Fruit fly (Drosophila melanogaster) whole organism, prepupa: Measurements from ENCODE around the gene Acp36DE.

ENCODE experiments used
- Blimp-1 ChIP-seq: fragments of 200-800 bp; sonication (Bioruptor generic); optimal IDR thresholded peaks from 3 replicates; lab custom pipeline; 2017; ENCODE audit warnings: missing biosample characterization, missing genetic modification characterization, mild to moderate bottlenecking, moderate library complexity, missing genetic modification reagents
- CG10631 ChIP-seq: fragments of 200-800 bp; sonication (Bioruptor generic); optimal IDR thresholded peaks from 2 replicates; lab custom pipeline; 2016; ENCODE audit warnings: missing biosample characterization, missing genetic modification characterization
- CG10669 ChIP-seq: fragments of 200-800 bp; sonication (Bioruptor generic); optimal IDR thresholded peaks from 3 replicates; lab custom pipeline; 2018; ENCODE audit warnings: missing biosample characterization, mild to moderate bottlenecking, missing genetic modification characterization, moderate library complexity
- CG11294 ChIP-seq: fragments of 200-800 bp; sonication (Bioruptor generic); IDR thresholded peaks from 2 replicates; pipeline ENCODE4 v1.3.6; 2022; ENCODE audit warnings: missing biosample characterization, missing genetic modification characterization
- CG1621 ChIP-seq: fragments of 200-800 bp; sonication (Bioruptor generic); optimal IDR thresholded peaks from 3 replicates; lab custom pipeline; 2018; ENCODE audit warnings: missing biosample characterization, mild to moderate bottlenecking, missing genetic modification characterization
- CG3032 ChIP-seq: fragments of 200-800 bp; optimal IDR thresholded peaks from 2 replicates; lab custom pipeline; 2019; ENCODE audit warnings: missing biosample characterization, mild to moderate bottlenecking, missing genetic modification characterization, moderate library complexity
- CG31627 ChIP-seq: fragments of 200-800 bp; sonication (Bioruptor generic); optimal IDR thresholded peaks from 3 replicates; lab custom pipeline; 2016; ENCODE audit warnings: missing biosample characterization, missing genetic modification characterization
- CG32006 ChIP-seq: fragments of 200-800 bp; sonication (Bioruptor generic); optimal IDR thresholded peaks from 3 replicates; lab custom pipeline; 2017; ENCODE audit warnings: missing biosample characterization, mild to moderate bottlenecking, missing genetic modification characterization
- CG34406 ChIP-seq: fragments of 200-800 bp; sonication (Bioruptor generic); optimal IDR thresholded peaks from 3 replicates; lab custom pipeline; 2016; ENCODE audit warnings: missing biosample characterization, missing genetic modification characterization
- CG3919 ChIP-seq: fragments of 200-800 bp; sonication (Bioruptor generic); optimal IDR thresholded peaks from 3 replicates; lab custom pipeline; 2016; ENCODE audit warnings: missing biosample characterization, missing genetic modification characterization
- CG4318 ChIP-seq: fragments of 200-800 bp; sonication (Bioruptor generic); optimal IDR thresholded peaks from 3 replicates; lab custom pipeline; 2017; ENCODE audit warnings: missing biosample characterization, mild to moderate bottlenecking, missing genetic modification characterization
- CG6276 ChIP-seq: fragments of 200-800 bp; sonication (Bioruptor generic); optimal IDR thresholded peaks from 2 replicates; lab custom pipeline; 2017; ENCODE audit warnings: missing biosample characterization, mild to moderate bottlenecking, missing genetic modification characterization
- CG6792 ChIP-seq: fragments of 200-800 bp; sonication (Bioruptor generic); optimal IDR thresholded peaks from 3 replicates; lab custom pipeline; 2016; ENCODE audit warnings: missing biosample characterization, missing genetic modification characterization
- CG6808 ChIP-seq: fragments of 200-800 bp; sonication (Bioruptor generic); optimal IDR thresholded peaks from 3 replicates; lab custom pipeline; 2017; ENCODE audit warnings: missing biosample characterization, missing genetic modification characterization, mild to moderate bottlenecking, moderate library complexity, missing genetic modification reagents
- CG7368 ChIP-seq: fragments of 200-800 bp; sonication (Bioruptor generic); optimal IDR thresholded peaks from 3 replicates; lab custom pipeline; 2016; ENCODE audit warnings: missing biosample characterization, missing genetic modification characterization
- CG8319 ChIP-seq: fragments of 200-800 bp; sonication (Bioruptor generic); optimal IDR thresholded peaks from 3 replicates; lab custom pipeline; 2016; ENCODE audit warnings: missing biosample characterization, missing genetic modification characterization
- Eip75B ChIP-seq: fragments of 200-800 bp; sonication (Bioruptor generic); optimal IDR thresholded peaks from 3 replicates; lab custom pipeline; 2016; ENCODE audit warnings: missing biosample characterization, missing genetic modification characterization
- Eip93F ChIP-seq: fragments of 200-800 bp; sonication (Bioruptor generic); optimal IDR thresholded peaks from 2 replicates; lab custom pipeline; 2016; ENCODE audit warnings: missing biosample characterization, mild to moderate bottlenecking, missing genetic modification characterization
- Ets21C ChIP-seq: fragments of 200-800 bp; sonication (Bioruptor generic); optimal IDR thresholded peaks from 3 replicates; lab custom pipeline; 2016; ENCODE audit warnings: missing biosample characterization, missing genetic modification characterization
- Ets96B ChIP-seq: fragments of 200-800 bp; optimal IDR thresholded peaks from 2 replicates; lab custom pipeline; 2019; ENCODE audit warnings: missing biosample characterization, mild to moderate bottlenecking, missing genetic modification characterization, moderate library complexity
- Hr38 ChIP-seq: sonication (Bioruptor generic); optimal IDR thresholded peaks from 2 replicates; lab custom pipeline; 2016; ENCODE audit warnings: missing biosample characterization, missing genetic modification characterization
- Hr39 ChIP-seq: fragments of 200-800 bp; sonication (Bioruptor generic); optimal IDR thresholded peaks from 2 replicates; lab custom pipeline; 2016; ENCODE audit warnings: missing biosample characterization, missing genetic modification characterization
- Hr4 ChIP-seq: fragments of 200-800 bp; sonication (Bioruptor generic); optimal IDR thresholded peaks from 3 replicates; lab custom pipeline; 2016; ENCODE audit warnings: missing biosample characterization, missing genetic modification characterization
- Lpt ChIP-seq: fragments of 200-800 bp; sonication (Bioruptor generic); optimal IDR thresholded peaks from 3 replicates; lab custom pipeline; 2016; ENCODE audit warnings: missing biosample characterization, missing genetic modification characterization
- Met ChIP-seq: fragments of 200-800 bp; sonication (Bioruptor generic); optimal IDR thresholded peaks from 3 replicates; lab custom pipeline; 2016; ENCODE audit warnings: missing biosample characterization, missing genetic modification characterization
- OdsH ChIP-seq: fragments of 200-800 bp; sonication (Bioruptor generic); optimal IDR thresholded peaks from 3 replicates; lab custom pipeline; 2016; ENCODE audit warnings: missing biosample characterization, missing genetic modification characterization
- Smox ChIP-seq: fragments of 200-800 bp; sonication (Bioruptor generic); optimal IDR thresholded peaks from 3 replicates; lab custom pipeline; 2016; ENCODE audit warnings: missing biosample characterization, missing genetic modification characterization
- Sox102F ChIP-seq: fragments of 200-800 bp; sonication (Bioruptor generic); optimal IDR thresholded peaks from 2 replicates; lab custom pipeline; 2016; ENCODE audit warnings: missing biosample characterization, mild to moderate bottlenecking, missing genetic modification characterization
- Sox14 ChIP-seq: fragments of 200-800 bp; sonication (Bioruptor generic); optimal IDR thresholded peaks from 3 replicates; lab custom pipeline; 2016; ENCODE audit warnings: missing biosample characterization, missing genetic modification characterization
- Sox15 ChIP-seq: fragments of 200-800 bp; sonication (Bioruptor generic); optimal IDR thresholded peaks from 3 replicates; lab custom pipeline; 2016; ENCODE audit warnings: missing biosample characterization, missing genetic modification characterization
- achi ChIP-seq: fragments of 200-800 bp; sonication (Bioruptor generic); optimal IDR thresholded peaks from 3 replicates; lab custom pipeline; 2016; ENCODE audit warnings: missing biosample characterization, missing genetic modification characterization
- acj6 ChIP-seq: fragments of 200-800 bp; sonication (Bioruptor generic); optimal IDR thresholded peaks from 3 replicates; lab custom pipeline; 2016; ENCODE audit warnings: missing biosample characterization, missing genetic modification characterization
- cyc ChIP-seq: fragments of 200-800 bp; sonication (Bioruptor generic); optimal IDR thresholded peaks from 3 replicates; lab custom pipeline; 2016; ENCODE audit warnings: missing biosample characterization, missing genetic modification characterization
- eg ChIP-seq: fragments of 200-800 bp; sonication (Bioruptor generic); IDR thresholded peaks from 3 replicates; pipeline ENCODE4 v1.3.6; 2022; ENCODE audit warnings: missing biosample characterization, missing genetic modification characterization
- esn ChIP-seq: fragments of 200-800 bp; sonication (Bioruptor generic); optimal IDR thresholded peaks from 2 replicates; lab custom pipeline; 2016; ENCODE audit warnings: missing biosample characterization, mild to moderate bottlenecking, missing genetic modification characterization, moderate library complexity
- fd59A ChIP-seq: fragments of 200-800 bp; sonication (Bioruptor generic); optimal IDR thresholded peaks from 2 replicates; lab custom pipeline; 2017; ENCODE audit warnings: missing biosample characterization, mild to moderate bottlenecking, missing genetic modification characterization, missing genetic modification reagents
- fd85E ChIP-seq: fragments of 200-800 bp; sonication (Bioruptor generic); optimal IDR thresholded peaks from 3 replicates; lab custom pipeline; 2016; ENCODE audit warnings: missing biosample characterization, missing genetic modification characterization
- fkh ChIP-seq: fragments of 200-800 bp; sonication (Bioruptor generic); optimal IDR thresholded peaks from 3 replicates; lab custom pipeline; 2017; ENCODE audit warnings: missing biosample characterization, mild to moderate bottlenecking, missing genetic modification characterization, moderate library complexity
- lz ChIP-seq: fragments of 200-800 bp; sonication (Bioruptor generic); optimal IDR thresholded peaks from 3 replicates; lab custom pipeline; 2016; ENCODE audit warnings: missing biosample characterization, missing genetic modification characterization
- net ChIP-seq: fragments of 200-800 bp; sonication (Bioruptor generic); optimal IDR thresholded peaks from 3 replicates; lab custom pipeline; 2016; ENCODE audit warnings: missing biosample characterization, missing genetic modification characterization
- spab ChIP-seq: fragments of 200-800 bp; sonication (Bioruptor generic); optimal IDR thresholded peaks from 2 replicates; lab custom pipeline; 2017; ENCODE audit warnings: missing biosample characterization, mild to moderate bottlenecking, missing genetic modification characterization, missing genetic modification reagents
- ss ChIP-seq, 2 experiments: fragments of 200-800 bp; sonication (Bioruptor generic); optimal IDR thresholded peaks; 2 replicates in 1 of 2; 3 replicates in 1 of 2; lab custom pipeline; 2017 to 2018; ENCODE audit warnings: mild to moderate bottlenecking in 2 of 2, missing biosample characterization in 2 of 2, missing genetic modification characterization in 2 of 2, moderate library complexity in 1 of 2
- svp ChIP-seq: fragments of 200-800 bp; sonication (Bioruptor generic); peaks from one replicate; lab custom pipeline; 2016; ENCODE audit warnings: missing biosample characterization, missing genetic modification characterization
- topi ChIP-seq: fragments of 200-800 bp; sonication (Bioruptor generic); optimal IDR thresholded peaks from 3 replicates; lab custom pipeline; 2016; ENCODE audit warnings: missing biosample characterization, missing genetic modification characterization
- vri ChIP-seq: fragments of 200-800 bp; sonication (Bioruptor generic); optimal IDR thresholded peaks from 3 replicates; lab custom pipeline; 2016; ENCODE audit warnings: missing biosample characterization, mild to moderate bottlenecking, missing genetic modification characterization

Gene Acp36DE

DNA sequence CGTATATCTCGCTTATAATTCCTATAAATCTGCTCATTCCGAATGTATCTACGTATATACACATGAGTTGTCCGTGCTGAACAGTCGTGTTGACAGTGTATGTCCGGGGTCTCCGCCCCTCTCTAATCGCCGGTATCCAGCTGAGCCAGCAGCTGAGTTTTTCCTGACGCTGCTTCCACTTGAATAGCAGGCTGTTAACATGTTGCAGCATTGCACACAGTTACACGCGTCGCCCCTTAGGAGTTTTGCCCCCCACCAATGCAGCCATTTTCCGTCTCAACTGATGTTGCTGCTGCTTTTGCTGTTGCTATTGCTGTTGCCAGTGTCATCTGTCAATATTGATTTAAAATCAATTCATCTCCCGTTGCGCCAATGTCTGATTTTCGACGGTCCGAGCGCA lies 2.3 kb upstream of the Acp36DE start:
- no peak for TF ChIP-seq svp
- TF ChIP-seq fd85E: no peak
- TF ChIP-seq CG7368: no peak
- TF ChIP-seq CG6808 (GFP tag; lab: Kevin White, UChicago): no peak
- TF ChIP-seq CG3032 (tag; lab: Kevin White, UChicago): no peak
- TF ChIP-seq CG6792: no peak
- TF ChIP-seq esn (GFP tag; lab: Kevin White, UChicago): no peak
- no peak for TF ChIP-seq Sox14 (GFP tag; lab: Kevin White, UChicago)
- no peak for TF ChIP-seq Met (GFP tag; lab: Kevin White, UChicago)
- TF ChIP-seq achi (GFP tag; lab: Kevin White, UChicago): no peak
- TF ChIP-seq Eip93F (GFP tag; lab: Kevin White, UChicago): no peak
- no peak for TF ChIP-seq topi (GFP tag; lab: Kevin White, UChicago)
- TF ChIP-seq CG31627 (GFP tag; lab: Kevin White, UChicago): no peak
- no peak for TF ChIP-seq Lpt
- TF ChIP-seq vri: no peak
- no peak for TF ChIP-seq CG10631
- no peak for TF ChIP-seq Eip75B (GFP tag; lab: Kevin White, UChicago)
- TF ChIP-seq CG34406 (GFP tag; lab: Kevin White, UChicago): no peak
- TF ChIP-seq CG3919 (GFP tag; lab: Kevin White, UChicago): no peak
- TF ChIP-seq net (GFP tag; lab: Kevin White, UChicago): no peak

DNA sequence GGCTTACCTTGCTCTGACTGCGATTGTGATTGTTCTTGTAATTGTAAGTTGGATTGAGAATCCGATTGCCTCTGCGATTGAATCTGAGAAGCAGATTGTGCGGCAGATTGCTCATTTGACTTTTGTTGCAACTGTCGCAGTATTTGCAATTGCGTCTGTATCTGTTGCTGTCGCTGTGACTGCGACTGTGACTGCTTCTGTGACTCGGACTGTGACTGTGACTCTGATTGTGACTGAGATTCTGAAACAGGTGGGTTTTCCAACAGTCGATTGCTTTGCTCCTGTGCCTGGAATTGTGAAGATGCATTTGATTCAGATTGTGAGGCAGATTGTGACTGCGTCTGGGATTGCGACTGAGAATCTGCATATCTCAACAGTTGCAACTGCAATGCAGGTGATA lies 796 bp downstream of the Acp36DE start:
- TF ChIP-seq Sox14 (GFP tag; lab: Kevin White, UChicago) (no peak), CG10669 (GFP tag; lab: Kevin White, UChicago) (no peak), fkh (GFP tag; lab: Kevin White, UChicago) (no peak), Ets96B (tag; lab: Kevin White, UChicago) (no peak), achi (GFP tag; lab: Kevin White, UChicago) (no peak), cyc (GFP tag; lab: Kevin White, UChicago) (no peak), CG8319 (GFP tag; lab: Kevin White, UChicago) (no peak), CG32006 (GFP tag; lab: Kevin White, UChicago) (no peak), topi (GFP tag; lab: Kevin White, UChicago) (no peak), CG6792 (no peak), OdsH (GFP tag; lab: Kevin White, UChicago) (no peak), CG10631 (no peak), Lpt (no peak), Hr39 (no peak), svp (no peak), Smox (no peak), fd59A (GFP tag; lab: Kevin White, UChicago) (no peak), Sox102F (GFP tag; lab: Kevin White, UChicago) (no peak)

dm6 chr2L:18355550-18355949 lies 3.3 kb downstream of the Acp36DE start:
- TF ChIP-seq Lpt (no peak), ss (GFP tag; optimal IDR thresholded peaks at IDR 0.05; lab: Kevin White, UChicago) (peak in 1 of 2 experiments; percentile 67)

DNA sequence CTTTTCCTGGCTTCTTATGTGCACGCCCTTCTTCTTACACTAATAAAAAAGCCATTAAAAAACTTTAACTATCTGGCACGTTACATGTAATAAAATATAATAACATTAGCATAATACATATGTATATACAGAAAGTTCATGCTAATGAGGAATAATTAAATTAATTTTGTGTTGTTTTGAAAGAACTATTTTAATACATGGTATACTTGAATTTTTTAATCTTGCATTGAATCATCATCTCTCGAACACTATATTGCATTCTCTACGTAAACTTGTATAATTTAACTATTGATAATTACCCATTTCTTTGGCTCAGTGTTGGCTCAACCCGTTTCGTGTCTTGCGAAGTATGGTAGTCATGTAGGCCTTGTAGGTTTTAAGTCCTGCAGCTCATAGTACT lies 6.0 kb downstream of the Acp36DE start:
- peak; percentile 70 for TF ChIP-seq esn (GFP tag; lab: Kevin White, UChicago)
- no peak for TF ChIP-seq CG11294 (GFP tag; lab: Robert Waterston, UW)
- peak; percentile 70 for TF ChIP-seq net (GFP tag; lab: Kevin White, UChicago)
- TF ChIP-seq CG1621 (tag; lab: Kevin White, UChicago): peak; percentile 51
- peak; percentile 9 for TF ChIP-seq CG6276
- peak; percentile 62 for TF ChIP-seq CG6792
- TF ChIP-seq acj6: peak; percentile 71
- no peak for TF ChIP-seq vri
- peak; percentile 78 for TF ChIP-seq CG10631
- peak; percentile 61 for TF ChIP-seq lz
- no peak for TF ChIP-seq fkh (GFP tag; lab: Kevin White, UChicago)
- peak; percentile 80 for TF ChIP-seq Ets96B (tag; lab: Kevin White, UChicago)
- peak; percentile 38 for TF ChIP-seq CG31627 (GFP tag; lab: Kevin White, UChicago)
- peak; percentile 70 for TF ChIP-seq OdsH (GFP tag; lab: Kevin White, UChicago)
- TF ChIP-seq Smox: peak; percentile 65
- TF ChIP-seq Sox15: peak; percentile 21
- TF ChIP-seq eg (GFP tag; lab: Robert Waterston, UW): no peak
- TF ChIP-seq Ets21C: peak; percentile 18
- TF ChIP-seq CG3032 (tag; lab: Kevin White, UChicago): peak; percentile 78
- TF ChIP-seq Hr4 (GFP tag; lab: Kevin White, UChicago): peak; percentile 31
- TF ChIP-seq ss (GFP tag; optimal IDR thresholded peaks at IDR 0.05; lab: Kevin White, UChicago): peak; percentile 78 to 81
- TF ChIP-seq Blimp-1: peak; percentile 10
- TF ChIP-seq topi (GFP tag; lab: Kevin White, UChicago): peak; percentile 62
- TF ChIP-seq cyc (GFP tag; lab: Kevin White, UChicago): peak; percentile 49
- peak; percentile 74 for TF ChIP-seq spab (GFP tag; lab: Kevin White, UChicago)
- TF ChIP-seq Hr38 (GFP tag; lab: Kevin White, UChicago): no peak
- TF ChIP-seq CG4318: peak; percentile 32
